Fruit fly (Drosophila melanogaster): Measurements from ENCODE around the gene sturkopf.

Gene sturkopf

dm6 chr3L:1342133-1342580 lies 29.0 kb upstream of the sturkopf start, which contains the start of gene indra (continued):
- TF ChIP-seq CG18476 (GFP tag; optimal IDR thresholded peaks at IDR 0.05) (peak; percentile 43), prd (optimal IDR thresholded peaks at IDR 0.05) (no peak), prd (GFP tag; IDR thresholded peaks at IDR 0.05) (peak; percentile 45; the same call in 1 of the 3 replicates), CG30403 (GFP tag; optimal IDR thresholded peaks at IDR 0.05) (peak; percentile 71), CG2889 (GFP tag; IDR thresholded peaks at IDR 0.05) (0 out of 3 replicates have a peak, but pooled peaks have one; percentile 21), Gug (GFP tag; IDR thresholded peaks at IDR 0.05) (no peak), bbx (GFP tag; IDR thresholded peaks at IDR 0.05; ENCODE audit: partially characterized antibody) (peak; percentile 76), HLH4C (GFP tag; IDR thresholded peaks at IDR 0.05; ENCODE audit: partially characterized antibody) (peak; percentile 46; the same call in 2 of the 3 replicates), pfk (GFP tag; optimal IDR thresholded peaks at IDR 0.05) (no peak), CG1792 (GFP tag; optimal IDR thresholded peaks at IDR 0.05) (peak; percentile 62), aop (GFP tag; IDR thresholded peaks at IDR 0.05) (no peak), Dp (GFP tag; optimal IDR thresholded peaks at IDR 0.05) (peak; percentile 76), CG10147 (GFP tag; optimal IDR thresholded peaks at IDR 0.05) (no peak), Xrp1 (GFP tag; IDR thresholded peaks at IDR 0.05) (peak; percentile 29; the same call in 1 of the 2 replicates), Lpt (GFP tag; optimal IDR thresholded peaks at IDR 0.05) (no peak), Hey (tag; optimal IDR thresholded peaks at IDR 0.05) (no peak), pho (GFP tag; optimal IDR thresholded peaks at IDR 0.05) (peak; percentile 63), cad (GFP tag; optimal IDR thresholded peaks at IDR 0.05) (no peak), CG31365 (tag; optimal IDR thresholded peaks at IDR 0.05) (no peak), dan (GFP tag; IDR thresholded peaks at IDR 0.05) (no peak), CG4360 (GFP tag; IDR thresholded peaks at IDR 0.05) (no peak), MBD-R2 (GFP tag; IDR thresholded peaks at IDR 0.05) (peak; percentile 65), toy (GFP tag; IDR thresholded peaks at IDR 0.05) (no peak), pnt (GFP tag; optimal IDR thresholded peaks at IDR 0.05) (peak; percentile 42), D19A (tag; optimal IDR thresholded peaks at IDR 0.05) (no peak), CG3065 (GFP tag; optimal IDR thresholded peaks at IDR 0.05) (no peak), CG1602 (GFP tag; optimal IDR thresholded peaks at IDR 0.05) (peak; percentile 58), CoRest (tag; optimal IDR thresholded peaks at IDR 0.05) (peak; percentile 77), Neu2 (GFP tag; optimal IDR thresholded peaks at IDR 0.05; ENCODE audit: borderline replicate concordance) (no peak), CG11695 (GFP tag; IDR thresholded peaks at IDR 0.05) (no peak), CG15514 (GFP tag; optimal IDR thresholded peaks at IDR 0.05) (peak; percentile 71), Fer3 (tag; optimal IDR thresholded peaks at IDR 0.05) (peak; percentile 7), da (GFP tag; optimal IDR thresholded peaks at IDR 0.05) (peak; percentile 1), kay (GFP tag; optimal IDR thresholded peaks at IDR 0.05) (peak; percentile 37), CG4854 (GFP tag; optimal IDR thresholded peaks at IDR 0.05) (peak; percentile 47), lab (GFP tag; optimal IDR thresholded peaks at IDR 0.05) (no peak), NK7.1 (GFP tag; optimal IDR thresholded peaks at IDR 0.05) (no peak), jigr1 (GFP tag; IDR thresholded peaks at IDR 0.05) (no peak), Ada2b (GFP tag; IDR thresholded peaks at IDR 0.05) (0 out of 2 replicates have a peak, but pooled peaks have one; percentile 40), gce (GFP tag; IDR thresholded peaks at IDR 0.05) (no peak), pb (GFP tag; optimal IDR thresholded peaks at IDR 0.05) (no peak), Sry-δ (GFP tag; optimal IDR thresholded peaks at IDR 0.05) (peak; percentile 68), CG34224 (GFP tag; IDR thresholded peaks at IDR 0.05; ENCODE audit: partially characterized antibody) (peak; percentile 37; the same call in 1 of the 3 replicates), HHEX (GFP tag; optimal IDR thresholded peaks at IDR 0.05) (no peak), Adf1 (GFP tag; IDR thresholded peaks at IDR 0.05) (no peak), E2f2 (GFP tag; IDR thresholded peaks at IDR 0.05) (peak; percentile 77), dysf (GFP tag; IDR thresholded peaks at IDR 0.05) (peak; percentile 39; the same call in 1 of the 3 replicates), CG13424 (tag; optimal IDR thresholded peaks at IDR 0.05) (peak; percentile 76), CG3847 (GFP tag; IDR thresholded peaks at IDR 0.05) (peak; percentile 48), CG30020 (tag; optimal IDR thresholded peaks at IDR 0.05) (peak; percentile 59), Hr51 (GFP tag; optimal IDR thresholded peaks at IDR 0.05) (peak in 1 of 2 experiments; percentile 49)

All from whole organism, embryonic.